Fruit fly (Drosophila melanogaster): ENCODE results near the gene CG17242.

Gene CG17242

DNA sequence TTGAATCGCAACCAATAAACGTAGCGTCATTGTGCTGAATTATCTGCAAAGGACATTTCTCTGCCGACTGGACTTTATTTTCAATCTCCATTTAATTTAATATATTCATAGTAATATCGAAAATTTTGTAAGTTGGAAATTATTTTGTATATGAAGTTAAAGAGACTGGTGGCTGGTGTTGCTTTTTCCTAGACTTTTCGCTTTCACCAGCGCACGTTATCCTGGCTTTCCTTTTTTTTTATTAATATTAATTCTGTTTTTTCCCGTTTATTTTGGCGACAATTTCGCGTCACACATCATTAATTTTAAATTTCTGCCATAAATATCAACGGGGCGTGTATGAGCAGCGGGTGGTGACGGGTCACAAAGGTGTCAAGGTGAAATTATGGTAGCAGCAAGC, 3.7 kb downstream of the CG17242 start, which contains the start of gene CG34049:
Gene CG34049, minus strand, starts transcription at position 101 of the 400 bp plus-strand sequence.
- TF ChIP-seq CG7745 (tag; optimal IDR thresholded peaks at IDR 0.05) (no peak), Doc3 (GFP tag; IDR thresholded peaks at IDR 0.05; ENCODE audit: partially characterized antibody) (no peak), Camta (GFP tag; optimal IDR thresholded peaks at IDR 0.05) (no peak), CG1792 (GFP tag; optimal IDR thresholded peaks at IDR 0.05) (no peak), Atf3 (GFP tag; optimal IDR thresholded peaks at IDR 0.05) (no peak), Dip3 (GFP tag; optimal IDR thresholded peaks at IDR 0.05) (no peak), CG3847 (GFP tag; IDR thresholded peaks at IDR 0.05) (no peak), CkIIα-i1 (GFP tag; IDR thresholded peaks at IDR 0.05) (no peak), CG8089 (GFP tag; optimal IDR thresholded peaks at IDR 0.05) (no peak), CG34376 (GFP tag; optimal IDR thresholded peaks at IDR 0.05) (no peak), Lpt (GFP tag; optimal IDR thresholded peaks at IDR 0.05) (no peak), CG3065 (GFP tag; optimal IDR thresholded peaks at IDR 0.05) (no peak), Dfd (GFP tag; optimal IDR thresholded peaks at IDR 0.05) (no peak), CG3281 (GFP tag; optimal IDR thresholded peaks at IDR 0.05) (no peak), Gug (GFP tag; IDR thresholded peaks at IDR 0.05) (no peak), her (GFP tag; optimal IDR thresholded peaks at IDR 0.05) (no peak), D (optimal IDR thresholded peaks at IDR 0.05) (no peak), D (GFP tag; optimal IDR thresholded peaks at IDR 0.05) (no peak)

DNA sequence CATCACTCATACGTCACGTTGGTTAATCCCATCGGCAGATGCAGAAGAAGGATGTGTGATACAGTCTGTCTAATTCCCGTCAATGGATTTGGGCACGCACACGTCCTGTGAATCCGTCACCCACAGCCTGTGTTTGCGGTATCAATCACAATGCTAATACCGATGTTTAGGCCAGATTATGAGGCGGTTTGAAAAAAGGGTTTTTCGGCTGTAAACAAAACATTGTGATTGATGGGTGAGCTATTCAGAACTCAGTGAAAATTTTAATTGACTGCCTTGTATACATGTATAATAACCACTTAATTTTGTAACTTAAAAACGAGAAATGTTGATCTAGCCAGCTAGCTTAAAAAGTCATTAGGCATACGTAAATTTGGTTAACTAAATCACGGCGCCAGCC, 5.8 kb downstream of the CG17242 start, which contains the start of gene CG4270:
Gene CG4270, plus strand, starts transcription at position 301 of the 400 bp plus-strand sequence.
- TF ChIP-seq knrl (GFP tag; IDR thresholded peaks at IDR 0.05; ENCODE audit: partially characterized antibody) (no peak), CG16863 (GFP tag; optimal IDR thresholded peaks at IDR 0.05) (no peak), lbe (GFP tag; optimal IDR thresholded peaks at IDR 0.05) (no peak), dmrt99B (tag; optimal IDR thresholded peaks at IDR 0.05) (no peak), CG14014 (GFP tag; IDR thresholded peaks at IDR 0.05) (no peak), Rx (GFP tag; IDR thresholded peaks at IDR 0.05) (no peak), jigr1 (GFP tag; IDR thresholded peaks at IDR 0.05) (no peak), CG6689 (GFP tag; IDR thresholded peaks at IDR 0.05) (no peak), CG10462 (GFP tag; optimal IDR thresholded peaks at IDR 0.05) (no peak), schlank (tag; optimal IDR thresholded peaks at IDR 0.05) (no peak), ERR (GFP tag; optimal IDR thresholded peaks at IDR 0.05) (no peak), CG8290 (GFP tag; optimal IDR thresholded peaks at IDR 0.05) (no peak), CG8290 (tag; optimal IDR thresholded peaks at IDR 0.05) (no peak)

DNA sequence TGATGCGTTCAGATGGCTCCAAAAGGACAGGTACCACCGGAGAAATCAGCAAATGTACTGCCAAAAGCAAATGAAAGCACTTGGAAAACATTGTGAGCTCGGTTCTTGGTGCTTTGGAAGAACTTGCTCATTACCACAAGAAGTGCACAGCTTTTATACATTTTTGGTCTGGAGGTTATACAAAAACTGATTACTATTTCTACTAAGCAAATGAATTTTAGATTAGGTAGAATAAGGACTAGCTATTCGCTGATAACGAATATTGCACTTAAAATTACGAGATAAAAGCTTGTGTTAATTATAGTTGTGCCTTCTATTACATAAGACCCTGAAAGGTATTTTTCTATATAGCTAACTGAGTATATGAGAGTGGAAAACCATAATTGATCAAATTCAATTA, 14.0 kb downstream of the CG17242 start, which contains the start of gene Send1:
Gene Send1, minus strand, starts transcription at position 101 of the 400 bp plus-strand sequence.
- TF ChIP-seq Max (GFP tag; optimal IDR thresholded peaks at IDR 0.05), result no peak
- TF ChIP-seq CG12219 (GFP tag; optimal IDR thresholded peaks at IDR 0.05), result no peak
- TF ChIP-seq lola (GFP tag; optimal IDR thresholded peaks at IDR 0.05), result no peak
- TF ChIP-seq Hmx (GFP tag; optimal IDR thresholded peaks at IDR 0.05), result no peak
- TF ChIP-seq CG4820 (GFP tag; optimal IDR thresholded peaks at IDR 0.05), result no peak
- TF ChIP-seq ash1 (GFP tag; optimal IDR thresholded peaks at IDR 0.05), result no peak
- no peak for TF ChIP-seq CG2889 (GFP tag; IDR thresholded peaks at IDR 0.05)
- no peak for TF ChIP-seq CG9215 (GFP tag; IDR thresholded peaks at IDR 0.05)
- no peak for TF ChIP-seq CG18476 (GFP tag; optimal IDR thresholded peaks at IDR 0.05)
- TF ChIP-seq grau (tag; optimal IDR thresholded peaks at IDR 0.05), result no peak

Data from whole organism, embryonic.